Worm (Caenorhabditis elegans) whole organism, L1 larva: ENCODE measurements around the gene F54A3.2.

Experiments
- F16B12.6 ChIP-seq: fragments of 150-350 bp; optimal IDR thresholded peaks from 2 replicates; lab custom pipeline; 2014; ENCODE audit warnings: missing biosample characterization, missing genetic modification characterization
- aha-1 ChIP-seq: fragments of 150-350 bp; optimal IDR thresholded peaks from 2 replicates; lab custom pipeline; 2014; ENCODE audit warnings: missing biosample characterization, missing genetic modification characterization
- alr-1 ChIP-seq: fragments of 200-800 bp; sonication (Bioruptor generic); optimal IDR thresholded peaks from 2 replicates; lab custom pipeline; 2018; ENCODE audit warnings: borderline replicate concordance, mild to moderate bottlenecking, missing genetic modification characterization, missing compliant biosample characterization
- aly-2 ChIP-seq: fragments of 150-350 bp; optimal IDR thresholded peaks from 2 replicates; lab custom pipeline; 2014; ENCODE audit warnings: missing biosample characterization, missing genetic modification characterization
- blmp-1 ChIP-seq: fragments of 150-350 bp; optimal IDR thresholded peaks from 2 replicates; lab custom pipeline; 2014; ENCODE audit warnings: missing biosample characterization, missing genetic modification characterization
- ceh-82 ChIP-seq, 3 experiments: fragments of 150-350 bp in 1 of 3; sonication (generic microtip) in 2 of 3; optimal IDR thresholded peaks; 2 replicates each; lab custom pipeline; 2014 to 2017; ENCODE audit warnings: missing biosample characterization in 3 of 3, missing genetic modification characterization in 3 of 3
- ceh-88 ChIP-seq: fragments of 200-800 bp; sonication (Bioruptor generic); IDR thresholded peaks from 2 replicates; pipeline ENCODE4 v1.3.6; 2022; ENCODE audit warnings: missing genetic modification characterization, missing compliant biosample characterization
- ceh-90 ChIP-seq: sonication (generic microtip); optimal IDR thresholded peaks from 2 replicates; lab custom pipeline; 2016; ENCODE audit warnings: missing genetic modification characterization, missing compliant biosample characterization
- ces-1 ChIP-seq: fragments of 150-350 bp; optimal IDR thresholded peaks from 2 replicates; lab custom pipeline; 2014; ENCODE audit warnings: missing biosample characterization, missing genetic modification reagents, missing genetic modification characterization
- dpl-1 ChIP-seq, 3 experiments: fragments of 150-350 bp in 2 of 3; sonication (generic microtip) in 1 of 3; optimal IDR thresholded peaks; 2 replicates each; lab custom pipeline; 2014 to 2017; ENCODE audit warnings: missing biosample characterization in 3 of 3, missing genetic modification characterization in 3 of 3, missing genetic modification reagents in 3 of 3
- dsc-1 ChIP-seq: sonication (generic microtip); optimal IDR thresholded peaks from 2 replicates; lab custom pipeline; 2016; ENCODE audit warnings: mild to moderate bottlenecking, missing genetic modification characterization, missing compliant biosample characterization
- efl-1 ChIP-seq, 4 experiments: fragments of 150-350 bp; optimal IDR thresholded peaks in 3 of 4; peaks in 1 of 4; 1 replicate in 1 of 4; 2 replicates in 3 of 4; lab custom pipeline; 2014; ENCODE audit warnings: missing biosample characterization in 2 of 4, missing genetic modification characterization in 2 of 4, missing genetic modification reagents in 2 of 4
- egl-13 ChIP-seq: sonication (generic microtip); optimal IDR thresholded peaks from 2 replicates; lab custom pipeline; 2016; ENCODE audit warnings: missing genotype, missing genetic modification reagents, missing genetic modification characterization, missing compliant biosample characterization
- elt-2 ChIP-seq: sonication (generic microtip); optimal IDR thresholded peaks from 2 replicates; lab custom pipeline; 2016; ENCODE audit warnings: missing genetic modification characterization, mild to moderate bottlenecking, inconsistent platforms, missing compliant biosample characterization, missing genetic modification reagents
- elt-3 ChIP-seq, 6 experiments: fragments of 150-350 bp in 1 of 6; sonication (generic microtip); optimal IDR thresholded peaks; 2 replicates each; lab custom pipeline; 2017 to 2018; ENCODE audit warnings: missing biosample characterization in 6 of 6, missing genetic modification characterization in 6 of 6, inconsistent platforms in 1 of 6
- ets-5 ChIP-seq: fragments of 200-800 bp; sonication (Bioruptor generic); IDR thresholded peaks from 2 replicates; pipeline ENCODE4 v1.3.6; 2022; ENCODE audit warnings: missing genetic modification characterization, missing compliant biosample characterization
- fkh-10 ChIP-seq: sonication (generic microtip); optimal IDR thresholded peaks from 2 replicates; lab custom pipeline; 2017; ENCODE audit warnings: missing biosample characterization, missing genetic modification reagents, missing genetic modification characterization
- fkh-4 ChIP-seq: sonication (generic microtip); optimal IDR thresholded peaks from 2 replicates; lab custom pipeline; 2016; ENCODE audit warnings: missing compliant biosample characterization, missing genetic modification characterization, borderline replicate concordance
- fkh-8 ChIP-seq: sonication (generic microtip); optimal IDR thresholded peaks from 2 replicates; lab custom pipeline; 2016; ENCODE audit warnings: mild to moderate bottlenecking, missing genetic modification characterization, missing compliant biosample characterization
- fos-1 ChIP-seq: fragments of 150-350 bp; optimal IDR thresholded peaks from 2 replicates; lab custom pipeline; 2014; ENCODE audit warnings: missing biosample characterization, missing genetic modification characterization
- hlh-4 ChIP-seq: sonication (generic microtip); optimal IDR thresholded peaks from 2 replicates; lab custom pipeline; 2016; ENCODE audit warnings: mild to moderate bottlenecking, missing genetic modification characterization, missing compliant biosample characterization
- isw-1 ChIP-seq: fragments of 200-800 bp; sonication (Bioruptor generic); IDR thresholded peaks from 2 replicates; pipeline ENCODE4 v1.3.6; 2022; ENCODE audit warnings: missing genetic modification characterization, missing compliant biosample characterization
- jun-1 ChIP-seq: fragments of 150-350 bp; optimal IDR thresholded peaks from 2 replicates; lab custom pipeline; 2014; ENCODE audit warnings: missing biosample characterization, missing genetic modification reagents, missing genetic modification characterization
- lin-14 ChIP-seq: fragments of 200-800 bp; sonication (Bioruptor generic); optimal IDR thresholded peaks from 2 replicates; lab custom pipeline; 2018; ENCODE audit warnings: mild to moderate bottlenecking, missing genetic modification characterization, moderate library complexity, missing compliant biosample characterization
- lin-39 ChIP-seq: fragments of 150-350 bp; optimal IDR thresholded peaks from 2 replicates; lab custom pipeline; 2014; ENCODE audit warnings: missing biosample characterization, missing genetic modification reagents, missing genetic modification characterization
- lsy-2 ChIP-seq, 2 experiments: fragments of 150-350 bp; optimal IDR thresholded peaks; 2 replicates each; lab custom pipeline; 2014; ENCODE audit warnings: missing biosample characterization in 2 of 2, missing genetic modification characterization in 2 of 2
- mep-1 ChIP-seq: fragments of 150-350 bp; optimal IDR thresholded peaks from 2 replicates; lab custom pipeline; 2014; ENCODE audit warnings: missing biosample characterization, missing genetic modification characterization
- nhr-11 ChIP-seq: fragments of 150-350 bp; optimal IDR thresholded peaks from 2 replicates; lab custom pipeline; 2014; ENCODE audit warnings: missing biosample characterization, missing genetic modification characterization
- nhr-12 ChIP-seq: sonication (generic microtip); optimal IDR thresholded peaks from 2 replicates; lab custom pipeline; 2017; ENCODE audit warnings: missing biosample characterization, missing genetic modification characterization
- nhr-237 ChIP-seq: fragments of 150-350 bp; optimal IDR thresholded peaks from 2 replicates; lab custom pipeline; 2014; ENCODE audit warnings: missing biosample characterization, missing genetic modification characterization
- nhr-71 ChIP-seq: sonication (generic microtip); optimal IDR thresholded peaks from 2 replicates; lab custom pipeline; 2016; ENCODE audit warnings: mild to moderate bottlenecking, missing genetic modification characterization, moderate library complexity, missing compliant biosample characterization
- nhr-77 ChIP-seq: fragments of 150-350 bp; optimal IDR thresholded peaks from 2 replicates; lab custom pipeline; 2014; ENCODE audit warnings: missing biosample characterization, missing genetic modification characterization
- nhr-90 ChIP-seq: sonication (generic microtip); optimal IDR thresholded peaks from 2 replicates; lab custom pipeline; 2016; ENCODE audit warnings: mild to moderate bottlenecking, missing genetic modification characterization, missing compliant biosample characterization; ENCODE audit not compliant: poor library complexity
- pqm-1 ChIP-seq: sonication (generic microtip); optimal IDR thresholded peaks from 3 replicates; lab custom pipeline; 2017; ENCODE audit warnings: missing biosample characterization, missing genetic modification characterization
- rnt-1 ChIP-seq: sonication (generic microtip); optimal IDR thresholded peaks from 2 replicates; lab custom pipeline; 2016; ENCODE audit warnings: mild to moderate bottlenecking, missing genetic modification characterization, moderate library complexity, missing compliant biosample characterization
- snu-23 ChIP-seq: sonication (generic microtip); optimal IDR thresholded peaks from 2 replicates; lab custom pipeline; 2016; ENCODE audit warnings: missing genetic modification characterization, missing compliant biosample characterization
- sox-4 ChIP-seq: sonication (generic microtip); optimal IDR thresholded peaks from 2 replicates; lab custom pipeline; 2016; ENCODE audit warnings: missing genetic modification characterization, missing compliant biosample characterization
- sptf-1 ChIP-seq: fragments of 150-350 bp; optimal IDR thresholded peaks from 2 replicates; lab custom pipeline; 2014; ENCODE audit warnings: missing biosample characterization, missing genetic modification characterization
- sup-37 ChIP-seq: fragments of 200-800 bp; sonication (Bioruptor generic); optimal IDR thresholded peaks from 2 replicates; lab custom pipeline; 2018; ENCODE audit warnings: mild to moderate bottlenecking, missing genetic modification characterization, missing compliant biosample characterization
- swsn-7 ChIP-seq: sonication (generic microtip); optimal IDR thresholded peaks from 2 replicates; lab custom pipeline; 2016; ENCODE audit warnings: missing genetic modification characterization, missing compliant biosample characterization
- tlp-1 ChIP-seq: fragments of 150-350 bp; optimal IDR thresholded peaks from 2 replicates; lab custom pipeline; 2014; ENCODE audit warnings: missing biosample characterization, missing genetic modification characterization
- unc-98 ChIP-seq: fragments of 200-800 bp; sonication (Bioruptor generic); IDR thresholded peaks from 2 replicates; pipeline ENCODE4 v1.3.6; 2022; ENCODE audit warnings: missing genetic modification characterization, missing compliant biosample characterization
- vab-15 ChIP-seq: sonication (generic microtip); optimal IDR thresholded peaks from 2 replicates; lab custom pipeline; 2017; ENCODE audit warnings: missing genotype, mild to moderate bottlenecking, missing genetic modification characterization, missing compliant biosample characterization
- xbp-1 ChIP-seq: sonication (generic microtip); optimal IDR thresholded peaks from 2 replicates; lab custom pipeline; 2016; ENCODE audit warnings: missing genetic modification characterization, missing compliant biosample characterization
- zag-1 ChIP-seq: fragments of 150-350 bp; optimal IDR thresholded peaks from 2 replicates; lab custom pipeline; 2014; ENCODE audit warnings: missing biosample characterization, missing genetic modification characterization
- zip-4 ChIP-seq: fragments of 200-800 bp; sonication (Bioruptor generic); optimal IDR thresholded peaks from 2 replicates; lab custom pipeline; 2018; ENCODE audit warnings: mild to moderate bottlenecking, missing genetic modification characterization, moderate library complexity, missing compliant biosample characterization

F54A3.2 gene

DNA sequence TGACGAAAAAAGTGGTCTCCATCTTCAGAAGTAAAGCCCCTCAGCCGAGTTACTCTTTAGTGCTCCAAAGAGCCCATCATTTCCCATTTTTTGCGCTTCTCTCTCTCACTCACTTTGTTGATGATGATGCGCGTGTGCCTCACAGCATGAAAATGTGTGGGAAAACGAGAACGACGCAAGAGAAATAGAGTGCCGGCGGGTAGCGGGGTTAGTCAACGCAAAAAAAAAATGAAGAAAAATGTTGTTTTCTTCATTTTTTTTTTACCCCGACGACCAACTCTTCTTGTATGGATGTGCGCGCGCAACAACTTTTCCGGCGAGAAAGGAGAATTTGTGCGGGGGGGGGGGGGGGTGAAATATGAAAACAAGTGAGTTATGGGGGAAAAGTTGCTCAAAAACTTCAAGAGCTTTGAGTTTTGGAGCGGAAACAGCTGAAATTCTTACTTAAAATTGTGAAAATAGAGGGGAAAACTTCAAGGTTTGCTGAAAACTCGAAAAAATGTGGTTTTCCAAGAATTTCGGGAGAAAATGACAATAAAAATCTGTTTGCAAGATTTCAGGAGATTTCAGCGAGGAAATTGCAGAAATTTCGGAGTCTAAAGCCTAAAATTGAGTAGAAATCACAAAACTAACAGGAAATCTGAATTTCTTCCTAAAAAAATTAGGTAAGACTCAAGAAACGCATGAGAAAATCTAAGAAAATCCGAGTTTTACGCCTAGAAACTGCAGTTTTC, 45.7 kb upstream of the F54A3.2 start, which contains the start of gene C33C12.1:
C33C12.1 (plus strand) TSS at position 684 of the 734 bp plus-strand sequence.
- TF ChIP-seq nhr-11 (tag; lab: Kevin White, UChicago) (no peak), ceh-88 (GFP tag; lab: Robert Waterston, UW) (no peak; the same call in 1 of the 2 replicates), ceh-82 (tag; optimal IDR thresholded peaks at IDR 0.05; lab: Kevin White, UChicago) (peak in 1 of 3 experiments; percentile 34), nhr-77 (tag; lab: Kevin White, UChicago) (no peak), lin-14 (GFP tag; lab: Kevin White, UChicago) (peak; percentile 80), dpl-1 (GFP tag; optimal IDR thresholded peaks at IDR 0.05; lab: Kevin White, UChicago) (peak in 1 of 3 experiments; percentile 22), fkh-8 (tag; lab: Kevin White, UChicago) (peak; percentile 13), lsy-2 (tag; optimal IDR thresholded peaks at IDR 0.05; lab: Kevin White, UChicago) (peak in 1 of 2 experiments; percentile 10), efl-1 (optimal IDR thresholded peaks at IDR 0.05; lab: Kevin White, UChicago) (peak; percentile 4 to 16), efl-1 (GFP tag; optimal IDR thresholded peaks at IDR 0.05 in 1 of 2; lab: Kevin White, UChicago) (peak in 1 of 2 experiments; percentile 82), zip-4 (no peak), fkh-10 (GFP tag; lab: Kevin White, UChicago) (peak; percentile 18)

DNA sequence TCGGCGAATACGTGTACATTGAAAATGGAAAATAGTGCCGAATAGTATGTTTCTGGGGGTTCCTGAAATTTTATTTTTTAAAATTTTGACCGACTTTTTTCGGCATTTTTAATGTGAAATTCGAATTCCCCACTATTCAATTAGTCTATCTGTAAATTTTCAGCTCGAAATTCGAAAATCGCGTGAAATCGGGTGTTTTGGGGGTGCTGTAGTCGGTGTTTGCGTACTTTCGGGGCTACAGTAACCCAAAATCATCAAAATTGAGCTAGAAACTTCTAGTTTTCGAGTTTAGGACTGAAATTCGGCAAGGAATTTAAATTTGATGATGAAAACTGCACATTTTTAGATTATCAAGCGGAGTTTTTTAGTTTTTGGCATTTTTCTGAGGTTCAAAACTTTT, 41.3 kb upstream of the F54A3.2 start:
- no peak for TF ChIP-seq ceh-82 (tag; optimal IDR thresholded peaks at IDR 0.05; lab: Kevin White, UChicago)
- no peak for TF ChIP-seq blmp-1 (tag; lab: Kevin White, UChicago)
- TF ChIP-seq dpl-1 (GFP tag; optimal IDR thresholded peaks at IDR 0.05; lab: Kevin White, UChicago) = no peak
- no peak for TF ChIP-seq unc-98
- no peak for TF ChIP-seq F16B12.6 (tag; lab: Kevin White, UChicago)
- no peak for TF ChIP-seq nhr-71 (tag; lab: Kevin White, UChicago)
- TF ChIP-seq, all 84 proteins: peak for 0

DNA sequence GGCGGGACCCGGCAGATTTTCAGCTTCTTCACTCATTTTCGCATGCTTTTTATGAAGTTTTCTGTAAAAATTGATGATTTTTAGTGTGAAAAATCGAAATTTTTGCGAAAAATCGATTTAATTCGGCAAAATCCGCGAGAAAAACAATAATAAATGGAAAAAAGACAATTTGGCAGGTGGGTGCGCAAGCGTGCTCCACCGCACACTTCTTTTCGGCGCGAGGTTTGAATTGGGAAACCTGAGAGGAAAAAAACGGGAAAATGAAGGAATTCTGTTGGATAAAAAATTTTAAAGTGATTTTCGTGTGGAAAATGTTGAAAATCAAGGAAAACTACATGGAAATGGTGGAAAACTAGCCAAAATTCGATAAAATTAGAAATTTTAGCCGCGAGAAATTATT, 39.4 kb upstream of the F54A3.2 start, which contains the start of gene Y59C2A.2:
Y59C2A.2 (minus strand) TSS at position 61 of the 400 bp plus-strand sequence.
- TF ChIP-seq isw-1 (peak; percentile 22; the same call in 1 of the 2 replicates), mep-1 (tag; lab: Kevin White, UChicago) (peak; percentile 19), alr-1 (no peak), unc-98 (no peak), pqm-1 (tag; lab: Kevin White, UChicago) (no peak), ets-5 (GFP tag; lab: Robert Waterston, UW) (no peak), dsc-1 (tag; lab: Kevin White, UChicago) (peak; percentile 31), egl-13 (tag; lab: Kevin White, UChicago) (no peak), elt-3 (tag; optimal IDR thresholded peaks at IDR 0.05; lab: Kevin White, UChicago) (no peak), xbp-1 (tag; lab: Kevin White, UChicago) (peak; percentile 26), hlh-4 (tag; lab: Kevin White, UChicago) (no peak), jun-1 (tag; lab: Kevin White, UChicago) (peak; percentile 6), nhr-237 (tag; lab: Kevin White, UChicago) (no peak), ceh-82 (tag; optimal IDR thresholded peaks at IDR 0.05; lab: Kevin White, UChicago) (peak; percentile 2 to 74 (median 24)), aha-1 (no peak), snu-23 (GFP tag; lab: Kevin White, UChicago) (peak; percentile 54), sptf-1 (tag; lab: Kevin White, UChicago) (no peak), ces-1 (GFP tag; lab: Kevin White, UChicago) (no peak), fkh-10 (GFP tag; lab: Kevin White, UChicago) (no peak), tlp-1 (tag; lab: Kevin White, UChicago) (no peak), nhr-90 (no peak), rnt-1 (tag; lab: Kevin White, UChicago) (peak; percentile 53), fos-1 (tag; lab: Kevin White, UChicago) (no peak), nhr-12 (tag; lab: Kevin White, UChicago) (no peak), elt-2 (tag; lab: Kevin White, UChicago) (no peak), zag-1 (no peak), vab-15 (tag; lab: Kevin White, UChicago) (peak; percentile 39), ceh-90 (tag; lab: Kevin White, UChicago) (no peak), sox-4 (no peak), dpl-1 (GFP tag; optimal IDR thresholded peaks at IDR 0.05; lab: Kevin White, UChicago) (peak; percentile 88 to 94 (median 93)), lin-39 (tag; lab: Kevin White, UChicago) (no peak), swsn-7 (tag; lab: Kevin White, UChicago) (peak; percentile 18), sup-37 (no peak), aly-2 (tag; lab: Kevin White, UChicago) (peak; percentile 39), ceh-88 (GFP tag; lab: Robert Waterston, UW) (no peak), fkh-4 (tag; lab: Kevin White, UChicago) (no peak), lin-14 (GFP tag; lab: Kevin White, UChicago) (peak; percentile 36)
